Fruit fly (Drosophila melanogaster) whole organism, embryonic: ENCODE results near the gene Doa.

Source experiments
- Bgb ChIP-seq: fragments of 200-800 bp; sonication (Bioruptor generic); IDR thresholded peaks from 2 replicates; pipeline ENCODE4 v1.3.6; 2022; ENCODE audit warnings: missing biosample characterization, missing genetic modification characterization; ENCODE audit not compliant: partially characterized antibody
- CG10431 ChIP-seq: fragments of 200-800 bp; sonication (Bioruptor generic); optimal IDR thresholded peaks from 3 replicates; lab custom pipeline; 2018; ENCODE audit warnings: missing biosample characterization, mild to moderate bottlenecking, missing genetic modification characterization
- CG10979 ChIP-seq: fragments of 200-800 bp; sonication (Bioruptor generic); optimal IDR thresholded peaks from 2 replicates; lab custom pipeline; 2018; ENCODE audit warnings: missing biosample characterization, mild to moderate bottlenecking, missing genetic modification characterization, moderate library complexity
- CG13287 ChIP-seq: fragments of 200-800 bp; sonication (Bioruptor generic); IDR thresholded peaks from 2 replicates; pipeline ENCODE4 v1.3.6; 2022; ENCODE audit warnings: missing biosample characterization, missing genetic modification characterization; ENCODE audit not compliant: partially characterized antibody
- CG13424 ChIP-seq: fragments of 200-800 bp; sonication (Bioruptor generic); optimal IDR thresholded peaks from 2 replicates; lab custom pipeline; 2019; ENCODE audit warnings: missing biosample characterization, mild to moderate bottlenecking, missing genetic modification characterization, moderate library complexity
- CG15479 ChIP-seq: fragments of 200-800 bp; sonication (Bioruptor generic); optimal IDR thresholded peaks from 3 replicates; lab custom pipeline; 2019; ENCODE audit warnings: missing biosample characterization, mild to moderate bottlenecking, missing genetic modification characterization, moderate library complexity
- CG16813 ChIP-seq: fragments of 200-800 bp; sonication (Bioruptor generic); IDR thresholded peaks from 3 replicates; pipeline ENCODE4 v1.3.6; 2022; ENCODE audit warnings: missing biosample characterization, missing genetic modification characterization; ENCODE audit not compliant: partially characterized antibody
- CG18599 ChIP-seq: fragments of 200-800 bp; sonication (Bioruptor generic); optimal IDR thresholded peaks from 3 replicates; lab custom pipeline; 2017; ENCODE audit warnings: missing biosample characterization, missing genetic modification characterization, mild to moderate bottlenecking, moderate library complexity, missing genetic modification reagents
- CG33557 ChIP-seq: fragments of 200-800 bp; sonication (Bioruptor generic); optimal IDR thresholded peaks from 2 replicates; lab custom pipeline; 2019; ENCODE audit warnings: missing biosample characterization, mild to moderate bottlenecking, missing genetic modification characterization, moderate library complexity
- CG34224 ChIP-seq: fragments of 200-800 bp; sonication (Bioruptor generic); IDR thresholded peaks from 3 replicates; pipeline ENCODE4 v1.3.6; 2022; ENCODE audit warnings: missing biosample characterization, missing genetic modification characterization; ENCODE audit not compliant: partially characterized antibody
- CG34376 ChIP-seq: fragments of 200-800 bp; sonication (Bioruptor generic); optimal IDR thresholded peaks from 2 replicates; lab custom pipeline; 2018; ENCODE audit warnings: missing biosample characterization, mild to moderate bottlenecking, missing genetic modification characterization
- CG5180 ChIP-seq: fragments of 200-800 bp; sonication (Bioruptor generic); optimal IDR thresholded peaks from 3 replicates; lab custom pipeline; 2017; ENCODE audit warnings: missing biosample characterization, missing genetic modification characterization, mild to moderate bottlenecking, moderate library complexity, missing genetic modification reagents
- CG6791 ChIP-seq: fragments of 200-800 bp; sonication (Bioruptor generic); IDR thresholded peaks from 3 replicates; pipeline ENCODE4 v1.3.6; 2022; ENCODE audit warnings: missing biosample characterization, missing genetic modification characterization; ENCODE audit not compliant: partially characterized antibody
- CG7271 ChIP-seq: fragments of 200-800 bp; sonication (Bioruptor generic); optimal IDR thresholded peaks from 2 replicates; lab custom pipeline; 2018; ENCODE audit warnings: missing biosample characterization, mild to moderate bottlenecking, missing genetic modification characterization, moderate library complexity
- CG7987 ChIP-seq: fragments of 200-800 bp; sonication (Bioruptor generic); optimal IDR thresholded peaks from 2 replicates; lab custom pipeline; 2018; ENCODE audit warnings: missing biosample characterization, mild to moderate bottlenecking, missing genetic modification characterization, moderate library complexity
- CrebB ChIP-seq: fragments of 200-800 bp; sonication (Bioruptor generic); optimal IDR thresholded peaks from 3 replicates; lab custom pipeline; 2018; ENCODE audit warnings: missing biosample characterization, mild to moderate bottlenecking, missing genetic modification characterization
- Doc3 ChIP-seq: fragments of 200-800 bp; sonication (Bioruptor generic); IDR thresholded peaks from 3 replicates; pipeline ENCODE4 v1.3.6; 2022; ENCODE audit warnings: missing biosample characterization, missing genetic modification characterization; ENCODE audit not compliant: partially characterized antibody
- Drgx ChIP-seq: fragments of 200-800 bp; sonication (Bioruptor generic); IDR thresholded peaks from 2 replicates; pipeline ENCODE4 v1.3.6; 2022; ENCODE audit warnings: missing biosample characterization, missing genetic modification characterization
- HHEX ChIP-seq: fragments of 200-800 bp; sonication (Bioruptor generic); optimal IDR thresholded peaks from 3 replicates; lab custom pipeline; 2017; ENCODE audit warnings: missing biosample characterization, mild to moderate bottlenecking, missing genetic modification characterization, missing genetic modification reagents
- Hmx ChIP-seq: fragments of 200-800 bp; sonication (Bioruptor generic); optimal IDR thresholded peaks from 2 replicates; lab custom pipeline; 2016; ENCODE audit warnings: missing biosample characterization, missing genetic modification characterization
- Jarid2 ChIP-seq: fragments of 200-800 bp; sonication (Bioruptor generic); optimal IDR thresholded peaks from 3 replicates; lab custom pipeline; 2017; ENCODE audit warnings: mild to moderate bottlenecking, missing biosample characterization, missing genetic modification reagents, missing genetic modification characterization
- MESR4 ChIP-seq: fragments of 200-800 bp; sonication (Bioruptor generic); optimal IDR thresholded peaks from 2 replicates; lab custom pipeline; 2018; ENCODE audit warnings: missing biosample characterization, mild to moderate bottlenecking, missing genetic modification characterization, moderate library complexity
- Med ChIP-seq: fragments of 200-800 bp; sonication (Bioruptor generic); peaks from one replicate; lab custom pipeline; 2016; ENCODE audit warnings: missing biosample characterization, missing genetic modification characterization, mild to moderate bottlenecking, inconsistent platforms, moderate library complexity
- Meics ChIP-seq: fragments of 200-800 bp; sonication (Bioruptor generic); optimal IDR thresholded peaks from 2 replicates; lab custom pipeline; 2017; ENCODE audit warnings: missing biosample characterization, mild to moderate bottlenecking, missing genetic modification characterization
- Myb ChIP-seq: fragments of 200-800 bp; sonication (Bioruptor generic); optimal IDR thresholded peaks from 2 replicates; lab custom pipeline; 2016; ENCODE audit warnings: missing biosample characterization, missing genetic modification characterization
- Opbp ChIP-seq: fragments of 200-800 bp; sonication (Bioruptor generic); IDR thresholded peaks from 3 replicates; pipeline ENCODE4 v1.3.6; 2022; ENCODE audit warnings: missing biosample characterization, missing genetic modification characterization; ENCODE audit not compliant: partially characterized antibody
- Optix ChIP-seq: fragments of 200-800 bp; sonication (Bioruptor generic); IDR thresholded peaks from 3 replicates; pipeline ENCODE4 v1.3.6; 2022; ENCODE audit warnings: missing biosample characterization, missing genetic modification characterization
- Trl ChIP-seq, 3 experiments: fragments of >200 bp in 2 of 3; fragments of 200-800 bp in 1 of 3; sonication (Bioruptor generic) in 1 of 3; optimal IDR thresholded peaks; 2 replicates in 1 of 3; 3 replicates in 2 of 3; lab custom pipeline; 2016 to 2017; ENCODE audit warnings: missing biosample characterization in 1 of 3, missing genetic modification characterization in 1 of 3
- abd-A ChIP-seq: fragments of 200-800 bp; sonication (Bioruptor generic); optimal IDR thresholded peaks from 3 replicates; lab custom pipeline; 2019; ENCODE audit warnings: missing biosample characterization, mild to moderate bottlenecking, missing genetic modification characterization, moderate library complexity
- ac ChIP-seq: fragments of 200-800 bp; sonication (Bioruptor generic); optimal IDR thresholded peaks from 3 replicates; lab custom pipeline; 2017; ENCODE audit warnings: missing biosample characterization, mild to moderate bottlenecking, missing genetic modification characterization
- ase ChIP-seq: fragments of 200-800 bp; sonication (Bioruptor generic); IDR thresholded peaks from 3 replicates; pipeline ENCODE4 v1.3.6; 2022; ENCODE audit warnings: missing biosample characterization, missing genetic modification characterization
- cg ChIP-seq: fragments of 200-800 bp; sonication (Bioruptor generic); optimal IDR thresholded peaks from 3 replicates; lab custom pipeline; 2019; ENCODE audit warnings: missing biosample characterization, mild to moderate bottlenecking, missing genetic modification characterization, moderate library complexity
- crol ChIP-seq: fragments of 200-800 bp; sonication (Bioruptor generic); IDR thresholded peaks from 2 replicates; pipeline ENCODE4 v1.3.6; 2022; ENCODE audit warnings: missing biosample characterization, missing genetic modification characterization
- crp ChIP-seq, 2 experiments: fragments of 200-800 bp; sonication (Bioruptor generic); optimal IDR thresholded peaks; 2 replicates in 1 of 2; 3 replicates in 1 of 2; lab custom pipeline; 2017; ENCODE audit warnings: missing biosample characterization in 2 of 2, missing genetic modification characterization in 2 of 2, mild to moderate bottlenecking in 1 of 2, moderate library complexity in 1 of 2
- dysf ChIP-seq: fragments of 200-800 bp; sonication (Bioruptor generic); IDR thresholded peaks from 3 replicates; pipeline ENCODE4 v1.3.6; 2022; ENCODE audit warnings: missing biosample characterization, missing genetic modification characterization
- knrl ChIP-seq: fragments of 200-800 bp; sonication (Bioruptor generic); IDR thresholded peaks from 3 replicates; pipeline ENCODE4 v1.3.6; 2022; ENCODE audit warnings: missing biosample characterization, missing genetic modification characterization; ENCODE audit not compliant: partially characterized antibody
- lab ChIP-seq: fragments of 200-800 bp; sonication (Bioruptor generic); optimal IDR thresholded peaks from 3 replicates; lab custom pipeline; 2017; ENCODE audit warnings: missing biosample characterization, missing genetic modification characterization, mild to moderate bottlenecking, moderate library complexity, missing genetic modification reagents
- lbe ChIP-seq: fragments of 200-800 bp; sonication (Bioruptor generic); optimal IDR thresholded peaks from 2 replicates; lab custom pipeline; 2016; ENCODE audit warnings: missing biosample characterization, mild to moderate bottlenecking, missing genetic modification characterization
- p53 ChIP-seq: fragments of 200-800 bp; sonication (Bioruptor generic); optimal IDR thresholded peaks from 2 replicates; lab custom pipeline; 2016; ENCODE audit warnings: missing biosample characterization, missing genetic modification characterization
- pros ChIP-seq: fragments of 200-800 bp; sonication (Bioruptor generic); optimal IDR thresholded peaks from 3 replicates; lab custom pipeline; 2019; ENCODE audit warnings: missing biosample characterization, mild to moderate bottlenecking, missing genetic modification characterization, moderate library complexity
- schlank ChIP-seq: fragments of 200-800 bp; sonication (Bioruptor generic); optimal IDR thresholded peaks from 2 replicates; lab custom pipeline; 2018; ENCODE audit warnings: missing biosample characterization, mild to moderate bottlenecking, missing genetic modification characterization
- sens-2 ChIP-seq: fragments of 200-800 bp; sonication (Bioruptor generic); IDR thresholded peaks from 2 replicates; pipeline ENCODE4 v1.3.6; 2022; ENCODE audit warnings: missing biosample characterization, missing genetic modification characterization
- sna ChIP-seq: fragments of 200-800 bp; sonication (Bioruptor generic); IDR thresholded peaks from 2 replicates; pipeline ENCODE4 v1.3.6; 2022; ENCODE audit warnings: missing biosample characterization, missing genetic modification characterization; ENCODE audit not compliant: partially characterized antibody
- stc ChIP-seq: fragments of 200-800 bp; sonication (Bioruptor generic); IDR thresholded peaks from 2 replicates; pipeline ENCODE4 v1.3.6; 2022; ENCODE audit warnings: missing biosample characterization, missing genetic modification characterization
- z ChIP-seq: fragments of 200-800 bp; sonication (Bioruptor generic); IDR thresholded peaks from 3 replicates; pipeline ENCODE4 v1.3.6; 2022; ENCODE audit warnings: missing biosample characterization, missing genetic modification characterization
- zfh1 ChIP-seq: fragments of 200-800 bp; sonication (Bioruptor generic); IDR thresholded peaks from 3 replicates; pipeline ENCODE4 v1.3.6; 2022; ENCODE audit warnings: missing biosample characterization, missing genetic modification characterization

The Doa gene

dm6 chr3R:28859058-28859526 is 28.8 kb upstream of the Doa start, which contains the start of gene Inx3 (continued):
- TF ChIP-seq CG18599 (GFP tag; lab: Kevin White, UChicago) (no peak), Hmx (GFP tag; lab: Kevin White, UChicago) (no peak), Drgx (0 out of 2 replicates have a peak, but pooled peaks have one; percentile 26), CG34376 (peak; percentile 17), lab (GFP tag; lab: Kevin White, UChicago) (no peak), CG10979 (tag; lab: Kevin White, UChicago) (no peak), MESR4 (peak; percentile 21), crp (GFP tag; optimal IDR thresholded peaks at IDR 0.05; lab: Kevin White, UChicago) (peak in 1 of 2 experiments; percentile 13), Trl (optimal IDR thresholded peaks at IDR 0.05; lab: Kevin White, UChicago) (peak; percentile 71 to 91), Trl (GFP tag; optimal IDR thresholded peaks at IDR 0.05; lab: Kevin White, UChicago) (no peak), knrl (0 out of 3 replicates have a peak, but pooled peaks have one; percentile 35), abd-A (tag; lab: Kevin White, UChicago) (peak; percentile 8), CG33557 (GFP tag; lab: Kevin White, UChicago) (peak; percentile 19), schlank (tag; lab: Kevin White, UChicago) (no peak), sens-2 (GFP tag; lab: Robert Waterston, UW) (peak; percentile 76), Meics (peak; percentile 5), CG16813 (GFP tag; lab: Robert Waterston, UW) (peak; percentile 30; the same call in 1 of the 3 replicates), CG7271 (peak; percentile 40), Med (GFP tag; lab: Kevin White, UChicago) (peak; percentile 82), cg (GFP tag; lab: Kevin White, UChicago) (peak; percentile 74), z (peak; percentile 86), sna (GFP tag; lab: Robert Waterston, UW) (0 out of 2 replicates have a peak, but pooled peaks have one; percentile 30), CG6791 (GFP tag; lab: Robert Waterston, UW) (0 out of 3 replicates have a peak, but pooled peaks have one; percentile 24), ac (GFP tag; lab: Kevin White, UChicago) (peak; percentile 46), CG5180 (GFP tag; lab: Kevin White, UChicago) (no peak), dysf (no peak), CG13424 (tag; lab: Kevin White, UChicago) (no peak), Doc3 (GFP tag; lab: Robert Waterston, UW) (0 out of 3 replicates have a peak, but pooled peaks have one; percentile 20), crol (GFP tag; lab: Robert Waterston, UW) (0 out of 2 replicates have a peak, but pooled peaks have one; percentile 9), Jarid2 (GFP tag; lab: Kevin White, UChicago) (peak; percentile 89), ase (GFP tag; lab: Robert Waterston, UW) (0 out of 3 replicates have a peak, but pooled peaks have one; percentile 25), lbe (GFP tag; lab: Kevin White, UChicago) (peak; percentile 71), CG10431 (peak; percentile 6), stc (GFP tag; lab: Robert Waterston, UW) (no peak), CG15479 (GFP tag; lab: Kevin White, UChicago) (peak; percentile 92), p53 (GFP tag; lab: Kevin White, UChicago) (peak; percentile 58), Bgb (peak; percentile 24; the same call in 1 of the 2 replicates), CG13287 (peak; percentile 44), CG34224 (GFP tag; lab: Robert Waterston, UW) (no peak), zfh1 (GFP tag; lab: Robert Waterston, UW) (peak; percentile 56; the same call in 1 of the 3 replicates), pros (GFP tag; lab: Kevin White, UChicago) (peak; percentile 69), HHEX (GFP tag; lab: Kevin White, UChicago) (no peak), CG7987 (peak; percentile 7), CrebB (tag; lab: Kevin White, UChicago) (peak; percentile 13), Optix (GFP tag; lab: Robert Waterston, UW) (peak; percentile 31; the same call in 1 of the 3 replicates), Opbp (GFP tag; lab: Robert Waterston, UW) (peak; percentile 44; the same call in 1 of the 3 replicates), Myb (no peak)
